Fruit fly (Drosophila melanogaster) whole organism, embryonic: Measurements from ENCODE around the gene Cnep1r2.

ENCODE experiments used
- Bgb ChIP-seq: fragments of 200-800 bp; sonication (Bioruptor generic); IDR thresholded peaks from 2 replicates; pipeline ENCODE4 v1.3.6; 2022; ENCODE audit warnings: missing biosample characterization, missing genetic modification characterization; ENCODE audit not compliant: partially characterized antibody
- CG10543 ChIP-seq: fragments of 200-800 bp; sonication (Bioruptor generic); optimal IDR thresholded peaks from 3 replicates; lab custom pipeline; 2017; ENCODE audit warnings: missing biosample characterization, mild to moderate bottlenecking, missing genetic modification characterization, moderate library complexity
- CG12155 ChIP-seq: fragments of 200-800 bp; sonication (Bioruptor generic); optimal IDR thresholded peaks from 3 replicates; lab custom pipeline; 2016; ENCODE audit warnings: missing biosample characterization, missing genetic modification characterization
- CG15073 ChIP-seq: fragments of 200-800 bp; sonication (Bioruptor generic); optimal IDR thresholded peaks from 2 replicates; lab custom pipeline; 2016; ENCODE audit warnings: missing biosample characterization, missing genetic modification characterization
- CG15479 ChIP-seq: fragments of 200-800 bp; sonication (Bioruptor generic); optimal IDR thresholded peaks from 3 replicates; lab custom pipeline; 2019; ENCODE audit warnings: missing biosample characterization, mild to moderate bottlenecking, missing genetic modification characterization, moderate library complexity
- CG1602 ChIP-seq: fragments of 200-800 bp; sonication (Bioruptor generic); optimal IDR thresholded peaks from 3 replicates; lab custom pipeline; 2016; ENCODE audit warnings: missing biosample characterization, missing genetic modification characterization
- CG16815 ChIP-seq: fragments of 200-800 bp; sonication (Bioruptor generic); optimal IDR thresholded peaks from 3 replicates; lab custom pipeline; 2017; ENCODE audit warnings: missing biosample characterization, mild to moderate bottlenecking, missing genetic modification characterization
- CG17186 ChIP-seq: fragments of 200-800 bp; sonication (Bioruptor generic); optimal IDR thresholded peaks from 3 replicates; lab custom pipeline; 2017; ENCODE audit warnings: missing biosample characterization, missing genetic modification reagents, missing genetic modification characterization
- CG1832 ChIP-seq: fragments of 200-800 bp; sonication (Bioruptor generic); optimal IDR thresholded peaks from 2 replicates; lab custom pipeline; 2017; ENCODE audit warnings: missing biosample characterization, mild to moderate bottlenecking, missing genetic modification characterization, inconsistent platforms
- CG2199 ChIP-seq: fragments of 200-800 bp; sonication (Bioruptor generic); IDR thresholded peaks from 3 replicates; pipeline ENCODE4 v1.3.6; 2022; ENCODE audit warnings: missing biosample characterization, missing genetic modification characterization
- CG3163 ChIP-seq: fragments of 200-800 bp; sonication (Bioruptor generic); optimal IDR thresholded peaks from 3 replicates; lab custom pipeline; 2016; ENCODE audit warnings: missing biosample characterization, missing genetic modification characterization
- CG34422 ChIP-seq: fragments of 200-800 bp; sonication (Bioruptor generic); IDR thresholded peaks from 3 replicates; pipeline ENCODE4 v1.3.6; 2022; ENCODE audit warnings: missing biosample characterization, missing genetic modification characterization
- CG3847 ChIP-seq: fragments of 200-800 bp; sonication (Bioruptor generic); IDR thresholded peaks from 2 replicates; pipeline ENCODE4 v1.3.6; 2022; ENCODE audit warnings: missing biosample characterization, missing genetic modification characterization
- CG4282 ChIP-seq: fragments of 200-800 bp; sonication (Bioruptor generic); optimal IDR thresholded peaks from 2 replicates; lab custom pipeline; 2016; ENCODE audit warnings: missing biosample characterization, missing genetic modification characterization
- CG6791 ChIP-seq: fragments of 200-800 bp; sonication (Bioruptor generic); IDR thresholded peaks from 3 replicates; pipeline ENCODE4 v1.3.6; 2022; ENCODE audit warnings: missing biosample characterization, missing genetic modification characterization; ENCODE audit not compliant: partially characterized antibody
- CG8388 ChIP-seq: fragments of 200-800 bp; sonication (Bioruptor generic); optimal IDR thresholded peaks from 2 replicates; lab custom pipeline; 2019; ENCODE audit warnings: missing biosample characterization, mild to moderate bottlenecking, missing genetic modification characterization, moderate library complexity
- CHES-1-like ChIP-seq: fragments of 200-800 bp; sonication (Bioruptor generic); optimal IDR thresholded peaks from 2 replicates; lab custom pipeline; 2016; ENCODE audit warnings: missing biosample characterization, missing genetic modification characterization
- CrebB ChIP-seq: fragments of 200-800 bp; sonication (Bioruptor generic); optimal IDR thresholded peaks from 3 replicates; lab custom pipeline; 2018; ENCODE audit warnings: missing biosample characterization, mild to moderate bottlenecking, missing genetic modification characterization
- Dbx ChIP-seq: fragments of 200-800 bp; sonication (Bioruptor generic); IDR thresholded peaks from 3 replicates; pipeline ENCODE4 v1.3.6; 2022; ENCODE audit warnings: missing biosample characterization, missing genetic modification characterization
- Deaf1 ChIP-seq: fragments of 200-800 bp; optimal IDR thresholded peaks from 3 replicates; lab custom pipeline; 2019; ENCODE audit warnings: missing biosample characterization, mild to moderate bottlenecking, missing genetic modification characterization, moderate library complexity
- H15 ChIP-seq: fragments of 200-800 bp; sonication (Bioruptor generic); IDR thresholded peaks from 3 replicates; pipeline ENCODE4 v1.3.6; 2022; ENCODE audit warnings: missing biosample characterization, missing genetic modification characterization
- HLH3B ChIP-seq: fragments of 200-800 bp; sonication (Bioruptor generic); IDR thresholded peaks from 2 replicates; pipeline ENCODE4 v1.3.6; 2022; ENCODE audit warnings: missing biosample characterization, missing genetic modification characterization
- Hr39 ChIP-seq: fragments of >200 bp; optimal IDR thresholded peaks from 2 replicates; lab custom pipeline; 2017
- Med ChIP-seq: fragments of 200-800 bp; sonication (Bioruptor generic); peaks from one replicate; lab custom pipeline; 2016; ENCODE audit warnings: missing biosample characterization, missing genetic modification characterization, mild to moderate bottlenecking, inconsistent platforms, moderate library complexity
- NC2α ChIP-seq: fragments of 200-800 bp; sonication (Bioruptor generic); optimal IDR thresholded peaks from 2 replicates; lab custom pipeline; 2016; ENCODE audit warnings: missing biosample characterization, missing genetic modification characterization
- NK7.1 ChIP-seq: fragments of 200-800 bp; sonication (Bioruptor generic); optimal IDR thresholded peaks from 3 replicates; lab custom pipeline; 2016; ENCODE audit warnings: missing biosample characterization, missing genetic modification characterization
- Rfx ChIP-seq: fragments of 200-800 bp; sonication (Bioruptor generic); IDR thresholded peaks from 2 replicates; pipeline ENCODE4 v1.3.6; 2022; ENCODE audit warnings: missing biosample characterization, missing genetic modification characterization
- Taf1 ChIP-seq: fragments of 200-800 bp; sonication (Bioruptor generic); IDR thresholded peaks from 2 replicates; pipeline ENCODE4 v1.3.6; 2022; ENCODE audit warnings: missing biosample characterization, missing genetic modification characterization
- Trl ChIP-seq, 3 experiments: fragments of >200 bp in 2 of 3; fragments of 200-800 bp in 1 of 3; sonication (Bioruptor generic) in 1 of 3; optimal IDR thresholded peaks; 2 replicates in 1 of 3; 3 replicates in 2 of 3; lab custom pipeline; 2016 to 2017; ENCODE audit warnings: missing biosample characterization in 1 of 3, missing genetic modification characterization in 1 of 3
- YL-1 ChIP-seq: fragments of 200-800 bp; sonication (Bioruptor generic); optimal IDR thresholded peaks from 3 replicates; lab custom pipeline; 2017; ENCODE audit warnings: missing biosample characterization, mild to moderate bottlenecking, missing genetic modification characterization
- al ChIP-seq: fragments of 200-800 bp; sonication (Bioruptor generic); IDR thresholded peaks from 2 replicates; pipeline ENCODE4 v1.3.6; 2022; ENCODE audit warnings: missing biosample characterization, missing genetic modification characterization
- ara ChIP-seq: fragments of 200-800 bp; sonication (Bioruptor generic); IDR thresholded peaks from 2 replicates; pipeline ENCODE4 v1.3.6; 2022; ENCODE audit warnings: missing biosample characterization, missing genetic modification characterization
- bcd ChIP-seq: fragments of 200-800 bp; sonication (Bioruptor generic); optimal IDR thresholded peaks from 2 replicates; lab custom pipeline; 2017; ENCODE audit warnings: missing biosample characterization, mild to moderate bottlenecking, missing genetic modification characterization
- btn ChIP-seq: fragments of 200-800 bp; sonication (Bioruptor generic); optimal IDR thresholded peaks from 2 replicates; lab custom pipeline; 2016; ENCODE audit warnings: missing biosample characterization, missing genetic modification characterization
- cato ChIP-seq: fragments of 200-800 bp; sonication (Bioruptor generic); optimal IDR thresholded peaks from 2 replicates; lab custom pipeline; 2016; ENCODE audit warnings: missing biosample characterization, missing genetic modification characterization, borderline replicate concordance
- cg ChIP-seq: fragments of 200-800 bp; sonication (Bioruptor generic); optimal IDR thresholded peaks from 3 replicates; lab custom pipeline; 2019; ENCODE audit warnings: missing biosample characterization, mild to moderate bottlenecking, missing genetic modification characterization, moderate library complexity
- corto ChIP-seq: fragments of 200-800 bp; sonication (Bioruptor generic); optimal IDR thresholded peaks from 2 replicates; lab custom pipeline; 2016; ENCODE audit warnings: missing biosample characterization, mild to moderate bottlenecking, missing genetic modification characterization, moderate library complexity
- fd96Cb ChIP-seq: fragments of 200-800 bp; sonication (Bioruptor generic); optimal IDR thresholded peaks from 2 replicates; lab custom pipeline; 2018; ENCODE audit warnings: missing biosample characterization, mild to moderate bottlenecking, missing genetic modification characterization, moderate library complexity
- grau ChIP-seq: fragments of 200-800 bp; optimal IDR thresholded peaks from 3 replicates; lab custom pipeline; 2019; ENCODE audit warnings: missing biosample characterization, mild to moderate bottlenecking, missing genetic modification characterization, moderate library complexity
- gro ChIP-seq: fragments of 200-800 bp; sonication (Bioruptor generic); optimal IDR thresholded peaks from 2 replicates; lab custom pipeline; 2016; ENCODE audit warnings: missing biosample characterization, missing genetic modification characterization
- hb ChIP-seq: fragments of 200-800 bp; sonication (Bioruptor generic); IDR thresholded peaks from 3 replicates; pipeline ENCODE4 v1.3.6; 2022; ENCODE audit warnings: missing biosample characterization, missing genetic modification characterization; ENCODE audit not compliant: partially characterized antibody
- ken ChIP-seq: fragments of 200-800 bp; sonication (Bioruptor generic); IDR thresholded peaks from 3 replicates; pipeline ENCODE4 v1.3.6; 2022; ENCODE audit warnings: missing biosample characterization, missing genetic modification characterization
- maf-S ChIP-seq: fragments of 200-800 bp; sonication (Bioruptor generic); optimal IDR thresholded peaks from 2 replicates; lab custom pipeline; 2016; ENCODE audit warnings: missing biosample characterization, missing genetic modification characterization
- pnt ChIP-seq: fragments of 200-800 bp; sonication (Bioruptor generic); optimal IDR thresholded peaks from 3 replicates; lab custom pipeline; 2016; ENCODE audit warnings: missing biosample characterization, missing genetic modification characterization
- psq ChIP-seq: fragments of 200-800 bp; sonication (Bioruptor generic); optimal IDR thresholded peaks from 2 replicates; lab custom pipeline; 2017; ENCODE audit warnings: missing biosample characterization, missing genetic modification characterization
- sd ChIP-seq: fragments of 200-800 bp; sonication (Bioruptor generic); optimal IDR thresholded peaks from 3 replicates; lab custom pipeline; 2018; ENCODE audit warnings: missing biosample characterization, mild to moderate bottlenecking, missing genetic modification characterization, moderate library complexity
- sob ChIP-seq: fragments of 200-800 bp; sonication (Bioruptor generic); IDR thresholded peaks from 2 replicates; pipeline ENCODE4 v1.3.6; 2022; ENCODE audit warnings: missing biosample characterization, missing genetic modification characterization
- sr ChIP-seq: fragments of 200-800 bp; sonication (Bioruptor generic); IDR thresholded peaks from 3 replicates; pipeline ENCODE4 v1.3.6; 2022; ENCODE audit warnings: missing biosample characterization, missing genetic modification characterization
- stc ChIP-seq: fragments of 200-800 bp; sonication (Bioruptor generic); IDR thresholded peaks from 2 replicates; pipeline ENCODE4 v1.3.6; 2022; ENCODE audit warnings: missing biosample characterization, missing genetic modification characterization
- tgo ChIP-seq: fragments of 200-800 bp; sonication (Bioruptor generic); IDR thresholded peaks from 3 replicates; pipeline ENCODE4 v1.3.6; 2022; ENCODE audit warnings: missing biosample characterization, missing genetic modification characterization
- yki ChIP-seq: fragments of >200 bp; optimal IDR thresholded peaks from 3 replicates; lab custom pipeline; 2018

The Cnep1r2 gene

dm6 chr3L:10680728-10681306, 42.9 kb downstream of the Cnep1r2 start (continued):
- TF ChIP-seq tgo (GFP tag; lab: Robert Waterston, UW) (no peak), fd96Cb (tag; lab: Kevin White, UChicago) (no peak), CG8388 (GFP tag; lab: Kevin White, UChicago) (no peak), H15 (GFP tag; lab: Robert Waterston, UW) (no peak), yki (peak; percentile 19), YL-1 (GFP tag; lab: Kevin White, UChicago) (no peak), CG2199 (no peak), Hr39 (lab: Kevin White, UChicago) (no peak), HLH3B (GFP tag; lab: Robert Waterston, UW) (no peak), ken (no peak), cato (no peak), NK7.1 (no peak), Taf1 (GFP tag; lab: Robert Waterston, UW) (peak; percentile 5; the same call in 1 of the 2 replicates), Rfx (GFP tag; lab: Robert Waterston, UW) (peak; percentile 31; the same call in 1 of the 2 replicates), CG10543 (peak; percentile 31), gro (GFP tag; lab: Kevin White, UChicago) (no peak), CrebB (tag; lab: Kevin White, UChicago) (no peak), pnt (GFP tag; lab: Kevin White, UChicago) (no peak), corto (GFP tag; lab: Kevin White, UChicago) (no peak), CG1832 (peak; percentile 12), CG15073 (no peak), CG16815 (GFP tag; lab: Kevin White, UChicago) (no peak), btn (GFP tag; lab: Kevin White, UChicago) (no peak), bcd (no peak), psq (GFP tag; lab: Kevin White, UChicago) (no peak), sob (GFP tag; lab: Robert Waterston, UW) (peak; percentile 39), grau (tag; lab: Kevin White, UChicago) (no peak), al (GFP tag; lab: Robert Waterston, UW) (no peak), CG6791 (GFP tag; lab: Robert Waterston, UW) (no peak), CG34422 (no peak), Med (GFP tag; lab: Kevin White, UChicago) (peak; percentile 71), CG3847 (0 out of 2 replicates have a peak, but pooled peaks have one; percentile 30), sd (tag; lab: Kevin White, UChicago) (peak; percentile 29), ara (GFP tag; lab: Robert Waterston, UW) (0 out of 2 replicates have a peak, but pooled peaks have one; percentile 32), hb (GFP tag; lab: Robert Waterston, UW) (no peak), maf-S (GFP tag; lab: Kevin White, UChicago) (no peak), Dbx (GFP tag; lab: Robert Waterston, UW) (0 out of 3 replicates have a peak, but pooled peaks have one; percentile 19), CG15479 (GFP tag; lab: Kevin White, UChicago) (no peak), cg (GFP tag; lab: Kevin White, UChicago) (peak; percentile 10), stc (peak; percentile 54), CG1602 (GFP tag; lab: Kevin White, UChicago) (no peak), sr (GFP tag; lab: Robert Waterston, UW) (0 out of 3 replicates have a peak, but pooled peaks have one; percentile 40), Bgb (GFP tag; lab: Robert Waterston, UW) (peak; percentile 38; the same call in 1 of the 2 replicates), CG17186 (GFP tag; lab: Kevin White, UChicago) (no peak), Deaf1 (tag; lab: Kevin White, UChicago) (peak; percentile 10), CG12155 (no peak), CG3163 (no peak), Trl (optimal IDR thresholded peaks at IDR 0.05; lab: Kevin White, UChicago) (peak; percentile 48 to 77), Trl (GFP tag; optimal IDR thresholded peaks at IDR 0.05; lab: Kevin White, UChicago) (no peak), CHES-1-like (GFP tag; lab: Kevin White, UChicago) (no peak), NC2α (no peak), CG4282 (GFP tag; lab: Kevin White, UChicago) (no peak)
